Worm (Caenorhabditis elegans) whole organism, young adult: Measurements from ENCODE around the gene str-250.

ENCODE experiments used
- B0035.1 ChIP-seq: sonication (generic microtip); optimal IDR thresholded peaks from 2 replicates; lab custom pipeline; 2016; ENCODE audit warnings: missing genetic modification characterization, mild to moderate bottlenecking, missing compliant biosample characterization, missing genotype, missing genetic modification reagents
- C17E4.6 ChIP-seq: fragments of 200-800 bp; sonication (Bioruptor generic); IDR thresholded peaks from 2 replicates; pipeline ENCODE4 v1.3.6; 2022; ENCODE audit warnings: missing genetic modification reagents, missing genetic modification characterization, missing compliant biosample characterization
- D2030.7 ChIP-seq: fragments of 200-800 bp; sonication (Bioruptor generic); IDR thresholded peaks from 2 replicates; pipeline ENCODE4 v1.3.6; 2022; ENCODE audit warnings: missing genetic modification reagents, missing genetic modification characterization, missing compliant biosample characterization
- F23B12.7 ChIP-seq: sonication (generic microtip); optimal IDR thresholded peaks from 2 replicates; lab custom pipeline; 2017; ENCODE audit warnings: missing genetic modification characterization, mild to moderate bottlenecking, missing compliant biosample characterization, antibody characterized with exemption, moderate library complexity; ENCODE audit not compliant: insufficient read depth
- F33H1.4 ChIP-seq: fragments of 200-800 bp; sonication (Bioruptor generic); IDR thresholded peaks from 2 replicates; pipeline ENCODE4 v1.3.6; 2022; ENCODE audit warnings: missing genetic modification reagents, missing genetic modification characterization, missing compliant biosample characterization
- F55B11.4 ChIP-seq: sonication (generic microtip); optimal IDR thresholded peaks from 2 replicates; lab custom pipeline; 2016; ENCODE audit warnings: missing compliant biosample characterization, missing genetic modification characterization, borderline replicate concordance; ENCODE audit not compliant: insufficient read depth
- F57C9.4 ChIP-seq: sonication (generic microtip); optimal IDR thresholded peaks from 2 replicates; lab custom pipeline; 2017; ENCODE audit warnings: mild to moderate bottlenecking, missing genetic modification characterization, missing compliant biosample characterization
- T07F8.4 ChIP-seq: sonication (generic microtip); optimal IDR thresholded peaks from 2 replicates; lab custom pipeline; 2016; ENCODE audit warnings: mild to moderate bottlenecking, missing genetic modification characterization, moderate library complexity, missing compliant biosample characterization
- ama-1 ChIP-seq, 3 experiments: fragments of 150-350 bp in 1 of 3; sonication (generic microtip) in 2 of 3; optimal IDR thresholded peaks; 2 replicates each; lab custom pipeline; 2014 to 2018; ENCODE audit warnings: missing biosample characterization in 2 of 3, missing genetic modification characterization in 2 of 3, missing genetic modification reagents in 2 of 3
- attf-6 ChIP-seq: fragments of 200-800 bp; sonication (Bioruptor generic); IDR thresholded peaks from 2 replicates; pipeline ENCODE4 v1.3.6; 2022; ENCODE audit warnings: missing genetic modification reagents, missing genetic modification characterization, missing compliant biosample characterization
- cebp-1 ChIP-seq, 2 experiments: fragments of 200-800 bp in 1 of 2; sonication (Bioruptor generic) in 1 of 2; sonication (generic microtip) in 1 of 2; IDR thresholded peaks in 1 of 2; optimal IDR thresholded peaks in 1 of 2; 2 replicates each; pipeline versions ENCODE4 v1.3.6 to Lab custom; 2017 to 2022; ENCODE audit warnings: missing compliant biosample characterization in 2 of 2, missing genetic modification characterization in 2 of 2, mild to moderate bottlenecking in 1 of 2, missing genetic modification reagents in 1 of 2, moderate library complexity in 1 of 2
- dpff-1 ChIP-seq: sonication (generic microtip); optimal IDR thresholded peaks from 2 replicates; lab custom pipeline; 2017; ENCODE audit warnings: mild to moderate bottlenecking, missing genetic modification characterization, missing compliant biosample characterization
- dpl-1 ChIP-seq: fragments of 150-350 bp; optimal IDR thresholded peaks from 2 replicates; lab custom pipeline; 2014; ENCODE audit warnings: missing biosample characterization, missing genetic modification reagents, missing genetic modification characterization
- gei-17 ChIP-seq: fragments of 200-800 bp; sonication (Bioruptor generic); optimal IDR thresholded peaks from 2 replicates; lab custom pipeline; 2018; ENCODE audit warnings: mild to moderate bottlenecking, missing genetic modification characterization, missing compliant biosample characterization
- hlh-26 ChIP-seq: fragments of 200-800 bp; sonication (Bioruptor generic); conservative IDR thresholded peaks from 2 replicates; pipeline ENCODE4 v1.3.6; 2022; ENCODE audit warnings: missing genetic modification reagents, missing genetic modification characterization, missing compliant biosample characterization
- hmg-1.2 ChIP-seq: fragments of 200-800 bp; sonication (Bioruptor generic); IDR thresholded peaks from 2 replicates; pipeline ENCODE4 v1.3.6; 2022; ENCODE audit warnings: missing genetic modification reagents, missing genetic modification characterization, missing compliant biosample characterization
- lin-40 ChIP-seq: sonication (generic microtip); optimal IDR thresholded peaks from 2 replicates; lab custom pipeline; 2016; ENCODE audit warnings: missing genetic modification characterization, mild to moderate bottlenecking, missing compliant biosample characterization, missing genotype, missing genetic modification reagents
- lir-1 ChIP-seq: fragments of 200-800 bp; sonication (Bioruptor generic); conservative IDR thresholded peaks from 2 replicates; pipeline ENCODE4 v1.3.6; 2022; ENCODE audit warnings: missing genetic modification reagents, missing genetic modification characterization, missing compliant biosample characterization
- madf-10 ChIP-seq: sonication (generic microtip); optimal IDR thresholded peaks from 2 replicates; lab custom pipeline; 2016; ENCODE audit warnings: mild to moderate bottlenecking, missing genetic modification characterization, missing compliant biosample characterization
- mcd-1 ChIP-seq: fragments of 200-800 bp; sonication (Bioruptor generic); IDR thresholded peaks from 2 replicates; pipeline ENCODE4 v1.3.6; 2022; ENCODE audit warnings: missing genetic modification reagents, missing genetic modification characterization, missing compliant biosample characterization
- nfya-2 ChIP-seq: fragments of 200-800 bp; sonication (Bioruptor generic); IDR thresholded peaks from 2 replicates; pipeline ENCODE4 v1.3.6; 2022; ENCODE audit warnings: missing genetic modification reagents, missing genetic modification characterization, missing compliant biosample characterization
- nhr-80 ChIP-seq: sonication (generic microtip); optimal IDR thresholded peaks from 2 replicates; lab custom pipeline; 2016; ENCODE audit warnings: missing genetic modification characterization, missing compliant biosample characterization
- snpc-1.1 ChIP-seq: sonication (generic microtip); optimal IDR thresholded peaks from 2 replicates; lab custom pipeline; 2017; ENCODE audit warnings: missing genetic modification characterization, mild to moderate bottlenecking, missing compliant biosample characterization, antibody characterized with exemption, moderate library complexity, missing genotype, missing genetic modification reagents; ENCODE audit not compliant: insufficient read depth
- snpc-1.3 ChIP-seq: sonication (generic microtip); optimal IDR thresholded peaks from 2 replicates; lab custom pipeline; 2017; ENCODE audit warnings: missing genetic modification characterization, mild to moderate bottlenecking, missing compliant biosample characterization, antibody characterized with exemption, moderate library complexity, missing genotype, missing genetic modification reagents; ENCODE audit not compliant: insufficient read depth
- sptf-2 ChIP-seq: fragments of 200-800 bp; sonication (Bioruptor generic); optimal IDR thresholded peaks from 2 replicates; lab custom pipeline; 2018; ENCODE audit warnings: mild to moderate bottlenecking, missing genetic modification characterization, missing compliant biosample characterization
- tbx-9 ChIP-seq: sonication (generic microtip); optimal IDR thresholded peaks from 2 replicates; lab custom pipeline; 2016; ENCODE audit warnings: borderline replicate concordance, missing genetic modification characterization, inconsistent platforms, missing compliant biosample characterization

Gene str-250

DNA sequence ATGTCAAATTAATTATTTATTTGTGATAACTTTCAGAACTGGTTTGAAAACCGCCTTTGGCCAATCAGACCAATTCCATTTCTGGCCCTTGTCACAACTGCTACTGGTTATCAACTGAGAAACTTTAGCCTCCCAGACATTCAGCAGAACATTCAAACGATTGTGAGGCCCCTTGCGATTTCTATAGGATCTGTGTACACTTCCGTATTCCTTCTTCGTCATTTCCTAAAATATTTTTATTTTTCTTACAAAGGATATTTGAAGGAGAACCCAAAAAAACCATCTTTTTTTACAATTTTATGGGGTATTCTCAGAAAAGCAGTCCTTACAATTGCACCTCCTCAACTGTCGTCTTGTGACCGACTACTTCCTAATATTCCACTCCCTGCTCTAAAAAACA is 45.1 kb upstream of the str-250 start (continued):
- TF ChIP-seq mcd-1 (no peak), dpl-1 (GFP tag; lab: Kevin White, UChicago) (no peak), T07F8.4 (tag; lab: Kevin White, UChicago) (no peak), lir-1 (GFP tag; lab: Robert Waterston, UW) (no peak)

DNA sequence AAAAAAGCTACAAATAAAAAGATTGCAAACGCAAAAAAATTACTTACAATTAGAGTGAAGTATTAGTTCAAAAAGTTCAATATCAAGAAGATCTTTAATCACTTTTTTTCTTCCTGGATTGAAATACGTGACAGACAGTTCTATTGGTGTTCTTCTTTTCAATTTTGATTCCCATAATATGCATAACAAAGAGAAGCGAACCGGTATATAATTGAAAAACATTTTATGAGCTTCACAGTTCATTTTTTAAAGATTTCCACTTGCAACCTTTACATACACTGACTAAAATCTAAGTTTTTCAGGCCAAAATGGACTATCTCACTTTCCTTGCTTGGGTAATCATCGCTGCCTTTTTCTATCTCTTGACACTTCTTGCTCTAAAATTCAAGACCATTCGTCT is 41.9 kb upstream of the str-250 start, which contains the start of gene T22G5.1:
TSS of gene T22G5.1 (plus strand) at position 301 of the 400 bp plus-strand sequence.
- TF ChIP-seq gei-17 (no peak), sptf-2 (GFP tag; lab: Kevin White, UChicago) (no peak), F55B11.4 (tag; lab: Kevin White, UChicago) (no peak), lin-40 (tag; lab: Kevin White, UChicago) (no peak), hlh-26 (GFP tag; lab: Robert Waterston, UW) (no peak), C17E4.6 (GFP tag; lab: Robert Waterston, UW) (no peak), dpff-1 (tag; lab: Kevin White, UChicago) (no peak), nfya-2 (GFP tag; lab: Robert Waterston, UW) (no peak), snpc-1.3 (tag; lab: Kevin White, UChicago) (no peak), attf-6 (GFP tag; lab: Robert Waterston, UW) (no peak), dpl-1 (GFP tag; lab: Kevin White, UChicago) (no peak)
- TF ChIP-seq, all 124 proteins: peak for 0

DNA sequence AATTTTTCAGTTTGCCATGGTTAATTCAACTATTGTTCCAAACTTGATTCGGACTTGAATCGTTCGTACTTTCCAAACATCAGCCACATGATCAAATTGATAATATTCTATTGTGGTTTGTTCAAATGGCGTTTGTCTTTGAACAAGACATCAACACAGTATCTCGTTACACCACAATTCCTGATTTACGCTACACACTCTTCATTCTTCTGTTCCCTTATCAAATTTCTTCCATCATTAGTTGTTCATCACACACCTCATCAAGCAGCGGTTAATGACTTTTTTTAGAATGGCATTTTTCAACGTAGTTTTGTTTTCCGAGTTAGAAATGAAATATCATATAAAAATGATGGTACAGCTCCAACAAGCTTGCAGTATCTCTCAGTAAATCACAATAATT is 40.2 kb upstream of the str-250 start:
- TF ChIP-seq nhr-80 (tag; lab: Kevin White, UChicago) (peak; percentile 85), snpc-1.1 (no peak)

DNA sequence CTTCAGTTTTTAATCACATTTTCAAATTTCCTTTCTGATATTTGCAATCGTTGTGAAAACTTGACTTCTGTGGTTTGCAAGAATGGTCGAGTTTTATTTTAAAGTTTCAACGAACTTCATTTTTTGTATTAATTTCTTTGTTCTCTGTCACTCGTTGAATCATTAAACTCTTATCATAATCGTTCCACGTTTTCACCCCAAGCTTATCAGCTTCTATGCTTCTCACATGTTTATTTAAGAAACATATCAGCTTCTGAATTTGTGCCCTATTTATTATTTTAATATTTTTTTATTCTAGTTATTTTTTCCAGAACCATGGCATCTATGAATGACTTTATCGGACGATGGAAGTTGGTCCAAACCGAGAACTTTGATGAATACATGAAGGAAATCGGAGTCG is 39.2 kb upstream of the str-250 start, which contains the start of gene lbp-7:
TSS of gene lbp-7 (plus strand) at position 312 of the 400 bp plus-strand sequence.
- TF ChIP-seq madf-10 (no peak), nhr-80 (tag; lab: Kevin White, UChicago) (peak; percentile 61)

DNA sequence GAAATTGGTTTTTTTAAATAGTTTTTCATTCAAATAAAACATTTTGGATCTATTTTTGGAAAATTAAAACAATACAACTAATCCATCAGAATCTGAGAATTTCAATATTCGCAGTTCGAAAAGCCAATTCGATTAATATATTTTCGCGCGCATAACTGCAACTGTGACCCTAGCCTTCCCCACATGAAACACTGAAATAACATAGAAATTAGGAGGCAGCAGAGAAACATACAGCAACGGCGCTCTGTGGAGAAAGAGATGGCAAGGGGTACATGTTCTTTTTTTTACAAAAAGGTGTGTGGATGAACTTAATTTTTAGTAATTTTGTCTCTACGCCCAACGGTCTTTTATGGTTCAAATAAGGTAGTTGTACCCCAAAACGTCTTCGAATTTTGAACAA is 38.3 kb upstream of the str-250 start:
- TF ChIP-seq T07F8.4 (tag; lab: Kevin White, UChicago) (no peak), mcd-1 (0 out of 2 replicates have a peak, but pooled peaks have one; percentile 8), hmg-1.2 (GFP tag; lab: Robert Waterston, UW) (peak; percentile 71; the same call in 1 of the 2 replicates)

ce11 chrV:13880607-13881006 is 37.8 kb upstream of the str-250 start, which contains the start of gene T22G5.3:
Gene T22G5.3 (plus strand): TSS chrV:13880907.
- TF ChIP-seq F23B12.7 (tag; lab: Kevin White, UChicago) = no peak
- no peak for TF ChIP-seq ama-1 (optimal IDR thresholded peaks at IDR 0.05; lab: Kevin White, UChicago)
- no peak for TF ChIP-seq ama-1 (GFP tag; optimal IDR thresholded peaks at IDR 0.05; lab: Kevin White, UChicago)
- TF ChIP-seq hlh-26 (GFP tag; lab: Robert Waterston, UW) = no peak
- TF ChIP-seq cebp-1 (GFP tag; IDR thresholded peaks at IDR 0.05; lab: Robert Waterston, UW) = no peak
- TF ChIP-seq cebp-1 (tag; optimal IDR thresholded peaks at IDR 0.05; lab: Kevin White, UChicago) = no peak
- TF ChIP-seq B0035.1 = no peak
- no peak for TF ChIP-seq F57C9.4
- TF ChIP-seq gei-17 = no peak
- no peak for TF ChIP-seq tbx-9

- TF ChIP-seq F33H1.4 (GFP tag; lab: Robert Waterston, UW) = peak; percentile 73
- peak; percentile 24; the same call in 1 of the 2 replicates for TF ChIP-seq D2030.7 (GFP tag; lab: Robert Waterston, UW)
Measured at ce11 chrV:13882192-13882591, 36.2 kb upstream of the str-250 start.
